Worm (Caenorhabditis elegans) whole organism, L1 larva: Measurements from ENCODE around the gene F18G5.6.

Experiments used
- C16A3.4 ChIP-seq: fragments of 150-350 bp; optimal IDR thresholded peaks from 2 replicates; lab custom pipeline; 2014; ENCODE audit warnings: missing biosample characterization, missing genetic modification characterization
- C34B4.2 ChIP-seq: sonication (generic microtip); optimal IDR thresholded peaks from 2 replicates; lab custom pipeline; 2017; ENCODE audit warnings: mild to moderate bottlenecking, missing genetic modification characterization, missing compliant biosample characterization
- F16B12.6 ChIP-seq: fragments of 150-350 bp; optimal IDR thresholded peaks from 2 replicates; lab custom pipeline; 2014; ENCODE audit warnings: missing biosample characterization, missing genetic modification characterization
- Y116A8C.19 ChIP-seq: sonication (generic microtip); optimal IDR thresholded peaks from 2 replicates; lab custom pipeline; 2016; ENCODE audit warnings: missing compliant biosample characterization, missing genetic modification characterization, borderline replicate concordance
- aha-1 ChIP-seq: fragments of 150-350 bp; optimal IDR thresholded peaks from 2 replicates; lab custom pipeline; 2014; ENCODE audit warnings: missing biosample characterization, missing genetic modification characterization
- ama-1 ChIP-seq: fragments of 150-350 bp; optimal IDR thresholded peaks from 2 replicates; lab custom pipeline; 2014
- dpl-1 ChIP-seq, 3 experiments: fragments of 150-350 bp in 2 of 3; sonication (generic microtip) in 1 of 3; optimal IDR thresholded peaks; 2 replicates each; lab custom pipeline; 2014 to 2017; ENCODE audit warnings: missing biosample characterization in 3 of 3, missing genetic modification characterization in 3 of 3, missing genetic modification reagents in 3 of 3
- efl-1 ChIP-seq, 4 experiments: fragments of 150-350 bp; optimal IDR thresholded peaks in 3 of 4; peaks in 1 of 4; 1 replicate in 1 of 4; 2 replicates in 3 of 4; lab custom pipeline; 2014; ENCODE audit warnings: missing biosample characterization in 2 of 4, missing genetic modification characterization in 2 of 4, missing genetic modification reagents in 2 of 4
- egl-13 ChIP-seq: sonication (generic microtip); optimal IDR thresholded peaks from 2 replicates; lab custom pipeline; 2016; ENCODE audit warnings: missing genotype, missing genetic modification reagents, missing genetic modification characterization, missing compliant biosample characterization
- egl-27 ChIP-seq, 2 experiments: fragments of 150-350 bp in 1 of 2; sonication (generic microtip); optimal IDR thresholded peaks; 3 replicates each; lab custom pipeline; 2017 to 2018; ENCODE audit warnings: missing biosample characterization in 2 of 2, missing genetic modification characterization in 2 of 2, missing genetic modification reagents in 2 of 2
- elt-2 ChIP-seq: sonication (generic microtip); optimal IDR thresholded peaks from 2 replicates; lab custom pipeline; 2016; ENCODE audit warnings: missing genetic modification characterization, mild to moderate bottlenecking, inconsistent platforms, missing compliant biosample characterization, missing genetic modification reagents
- ets-5 ChIP-seq: fragments of 200-800 bp; sonication (Bioruptor generic); IDR thresholded peaks from 2 replicates; pipeline ENCODE4 v1.3.6; 2022; ENCODE audit warnings: missing genetic modification characterization, missing compliant biosample characterization
- fkh-8 ChIP-seq: sonication (generic microtip); optimal IDR thresholded peaks from 2 replicates; lab custom pipeline; 2016; ENCODE audit warnings: mild to moderate bottlenecking, missing genetic modification characterization, missing compliant biosample characterization
- fos-1 ChIP-seq: fragments of 150-350 bp; optimal IDR thresholded peaks from 2 replicates; lab custom pipeline; 2014; ENCODE audit warnings: missing biosample characterization, missing genetic modification characterization
- hlh-17 ChIP-seq: fragments of 200-800 bp; sonication (Bioruptor generic); optimal IDR thresholded peaks from 2 replicates; lab custom pipeline; 2018; ENCODE audit warnings: missing genetic modification characterization, mild to moderate bottlenecking, missing compliant biosample characterization, moderate library complexity, borderline replicate concordance
- jun-1 ChIP-seq: fragments of 150-350 bp; optimal IDR thresholded peaks from 2 replicates; lab custom pipeline; 2014; ENCODE audit warnings: missing biosample characterization, missing genetic modification reagents, missing genetic modification characterization
- lin-14 ChIP-seq: fragments of 200-800 bp; sonication (Bioruptor generic); optimal IDR thresholded peaks from 2 replicates; lab custom pipeline; 2018; ENCODE audit warnings: mild to moderate bottlenecking, missing genetic modification characterization, moderate library complexity, missing compliant biosample characterization
- lin-35 ChIP-seq, 2 experiments: fragments of 150-350 bp; optimal IDR thresholded peaks; 2 replicates each; lab custom pipeline; 2014; ENCODE audit warnings: missing biosample characterization in 2 of 2, missing genetic modification characterization in 2 of 2, missing genetic modification reagents in 2 of 2
- lsy-2 ChIP-seq, 2 experiments: fragments of 150-350 bp; optimal IDR thresholded peaks; 2 replicates each; lab custom pipeline; 2014; ENCODE audit warnings: missing biosample characterization in 2 of 2, missing genetic modification characterization in 2 of 2
- mdl-1 ChIP-seq, 2 experiments: fragments of 150-350 bp; optimal IDR thresholded peaks; 2 replicates each; lab custom pipeline; 2014 to 2017; ENCODE audit warnings: missing biosample characterization in 2 of 2, missing genetic modification characterization in 2 of 2, inconsistent platforms in 1 of 2
- nhr-19 ChIP-seq: fragments of 200-800 bp; sonication (Bioruptor generic); conservative IDR thresholded peaks from 2 replicates; pipeline ENCODE4 v1.3.6; 2022; ENCODE audit warnings: missing genetic modification characterization, missing compliant biosample characterization
- nhr-20 ChIP-seq: sonication (generic microtip); optimal IDR thresholded peaks from 2 replicates; lab custom pipeline; 2016; ENCODE audit warnings: mild to moderate bottlenecking, missing genetic modification characterization, missing compliant biosample characterization
- nhr-71 ChIP-seq: sonication (generic microtip); optimal IDR thresholded peaks from 2 replicates; lab custom pipeline; 2016; ENCODE audit warnings: mild to moderate bottlenecking, missing genetic modification characterization, moderate library complexity, missing compliant biosample characterization
- nhr-76 ChIP-seq: sonication (generic microtip); optimal IDR thresholded peaks from 2 replicates; lab custom pipeline; 2017; ENCODE audit warnings: missing biosample characterization, missing genetic modification characterization
- nhr-85 ChIP-seq: sonication (generic microtip); peaks from one replicate; lab custom pipeline; 2016; ENCODE audit warnings: missing genetic modification characterization, inconsistent platforms, missing compliant biosample characterization
- nhr-90 ChIP-seq: sonication (generic microtip); optimal IDR thresholded peaks from 2 replicates; lab custom pipeline; 2016; ENCODE audit warnings: mild to moderate bottlenecking, missing genetic modification characterization, missing compliant biosample characterization; ENCODE audit not compliant: poor library complexity
- rnt-1 ChIP-seq: sonication (generic microtip); optimal IDR thresholded peaks from 2 replicates; lab custom pipeline; 2016; ENCODE audit warnings: mild to moderate bottlenecking, missing genetic modification characterization, moderate library complexity, missing compliant biosample characterization
- snu-23 ChIP-seq: sonication (generic microtip); optimal IDR thresholded peaks from 2 replicates; lab custom pipeline; 2016; ENCODE audit warnings: missing genetic modification characterization, missing compliant biosample characterization
- tbx-2 ChIP-seq: sonication (generic microtip); optimal IDR thresholded peaks from 2 replicates; lab custom pipeline; 2016; ENCODE audit warnings: missing genetic modification characterization, missing compliant biosample characterization
- unc-130 ChIP-seq: fragments of 150-350 bp; optimal IDR thresholded peaks from 2 replicates; lab custom pipeline; 2017; ENCODE audit warnings: missing biosample characterization, missing genetic modification characterization, inconsistent platforms
- vab-15 ChIP-seq: sonication (generic microtip); optimal IDR thresholded peaks from 2 replicates; lab custom pipeline; 2017; ENCODE audit warnings: missing genotype, mild to moderate bottlenecking, missing genetic modification characterization, missing compliant biosample characterization
- zip-4 ChIP-seq: fragments of 200-800 bp; sonication (Bioruptor generic); optimal IDR thresholded peaks from 2 replicates; lab custom pipeline; 2018; ENCODE audit warnings: mild to moderate bottlenecking, missing genetic modification characterization, moderate library complexity, missing compliant biosample characterization
- ztf-11 ChIP-seq, 2 experiments: sonication (generic microtip); optimal IDR thresholded peaks; 2 replicates each; lab custom pipeline; 2016 to 2017; ENCODE audit warnings: missing genetic modification characterization in 2 of 2, missing biosample characterization in 1 of 2, missing compliant biosample characterization in 1 of 2

The F18G5.6 gene

ce11 chrX:9264636-9265035 is 505 bp upstream of the F18G5.6 start:
- TF ChIP-seq nhr-71 (tag; lab: Kevin White, UChicago) (peak; percentile 71), nhr-90 (peak; percentile 26), elt-2 (tag; lab: Kevin White, UChicago) (peak; percentile 90), egl-27 (tag; optimal IDR thresholded peaks at IDR 0.05; lab: Kevin White, UChicago) (no peak), F16B12.6 (tag; lab: Kevin White, UChicago) (no peak), rnt-1 (tag; lab: Kevin White, UChicago) (peak; percentile 52), snu-23 (GFP tag; lab: Kevin White, UChicago) (peak; percentile 16), lsy-2 (tag; optimal IDR thresholded peaks at IDR 0.05; lab: Kevin White, UChicago) (peak in 1 of 2 experiments; percentile 17), zip-4 (GFP tag; lab: Kevin White, UChicago) (no peak), lin-14 (GFP tag; lab: Kevin White, UChicago) (peak; percentile 71), mdl-1 (tag; optimal IDR thresholded peaks at IDR 0.05; lab: Kevin White, UChicago) (peak in 1 of 2 experiments; percentile 82), lin-35 (GFP tag; optimal IDR thresholded peaks at IDR 0.05; lab: Kevin White, UChicago) (peak in 1 of 2 experiments; percentile 57), ztf-11 (tag; optimal IDR thresholded peaks at IDR 0.05; lab: Kevin White, UChicago) (no peak), jun-1 (tag; lab: Kevin White, UChicago) (peak; percentile 24), nhr-19 (peak; percentile 17), unc-130 (tag; lab: Kevin White, UChicago) (peak; percentile 39), nhr-20 (tag; lab: Kevin White, UChicago) (peak; percentile 55)

DNA sequence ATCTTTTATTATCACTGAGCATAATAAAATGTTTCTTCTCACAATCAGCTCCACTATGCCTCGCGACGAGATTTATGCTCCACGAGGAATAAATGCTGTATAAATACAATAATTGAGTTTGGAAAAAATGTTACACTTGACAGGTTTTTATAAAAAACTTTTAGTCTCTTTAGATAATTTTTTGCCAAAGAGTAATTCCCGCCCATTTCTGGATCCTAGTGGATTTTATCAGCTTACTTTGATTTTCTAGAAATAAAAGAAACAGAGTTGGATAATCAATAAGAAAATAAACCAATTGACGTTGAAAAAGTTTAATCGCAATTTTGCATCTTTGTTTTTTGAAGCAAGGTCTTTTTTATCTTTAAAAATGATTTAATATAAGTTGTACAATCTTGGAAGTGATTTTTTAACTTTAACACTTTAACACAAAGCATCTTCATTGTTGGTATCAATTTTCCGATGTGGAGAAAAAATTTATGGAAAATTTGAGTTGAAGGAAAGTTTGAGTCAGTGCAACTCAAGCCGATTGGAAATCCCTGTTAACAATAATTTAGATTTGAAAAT is 2.4 kb downstream of the F18G5.6 start:
- TF ChIP-seq C16A3.4 = no peak
- TF ChIP-seq nhr-76 (tag; lab: Kevin White, UChicago) = no peak
- TF ChIP-seq dpl-1 (GFP tag; optimal IDR thresholded peaks at IDR 0.05; lab: Kevin White, UChicago) = no peak
- TF ChIP-seq egl-27 (tag; optimal IDR thresholded peaks at IDR 0.05; lab: Kevin White, UChicago) = no peak
- TF ChIP-seq ama-1 = peak; percentile 61
- TF ChIP-seq C34B4.2 (tag; lab: Kevin White, UChicago) = no peak
- TF ChIP-seq elt-2 (tag; lab: Kevin White, UChicago) = peak; percentile 60

ce11 chrX:9259552-9259951 is 4.6 kb downstream of the F18G5.6 start, which contains the start of gene F18G5.1:
Gene F18G5.1, plus strand, starts transcription at chrX:9259852.
- TF ChIP-seq efl-1 (optimal IDR thresholded peaks at IDR 0.05; lab: Kevin White, UChicago) (no peak), efl-1 (GFP tag; optimal IDR thresholded peaks at IDR 0.05 in 1 of 2; lab: Kevin White, UChicago) (no peak), C34B4.2 (tag; lab: Kevin White, UChicago) (no peak), fkh-8 (tag; lab: Kevin White, UChicago) (no peak), lsy-2 (tag; optimal IDR thresholded peaks at IDR 0.05; lab: Kevin White, UChicago) (no peak), snu-23 (GFP tag; lab: Kevin White, UChicago) (no peak)

- TF ChIP-seq ama-1 (no peak), nhr-85 (no peak), tbx-2 (no peak), ets-5 (no peak), vab-15 (tag; lab: Kevin White, UChicago) (no peak), aha-1 (tag; lab: Kevin White, UChicago) (no peak), fos-1 (no peak), Y116A8C.19 (tag; lab: Kevin White, UChicago) (no peak), egl-13 (tag; lab: Kevin White, UChicago) (no peak), hlh-17 (GFP tag; lab: Kevin White, UChicago) (no peak)
These were observed 8.1 kb downstream of the F18G5.6 start for ce11 chrX:9255993-9256392.
